Worm (Caenorhabditis elegans) whole organism, young adult: ENCODE results near the gene T01C1.4.
A peak's percentile ranks its signal among the peaks of the same experiment; 100 is the strongest.

ENCODE experiments used
- B0035.1 ChIP-seq: sonication (generic microtip); optimal IDR thresholded peaks from 2 replicates; lab custom pipeline; 2016; ENCODE audit warnings: missing genetic modification characterization, mild to moderate bottlenecking, missing compliant biosample characterization, missing genotype, missing genetic modification reagents
- B0336.3 ChIP-seq: fragments of 200-800 bp; sonication (Bioruptor generic); IDR thresholded peaks from 2 replicates; pipeline ENCODE4 v1.3.6; 2022; ENCODE audit warnings: missing genetic modification characterization, missing compliant biosample characterization
- C17E4.6 ChIP-seq: fragments of 200-800 bp; sonication (Bioruptor generic); IDR thresholded peaks from 2 replicates; pipeline ENCODE4 v1.3.6; 2022; ENCODE audit warnings: missing genetic modification reagents, missing genetic modification characterization, missing compliant biosample characterization
- F10E7.11 ChIP-seq: sonication (generic microtip); optimal IDR thresholded peaks from 2 replicates; lab custom pipeline; 2017; ENCODE audit warnings: mild to moderate bottlenecking, missing genetic modification characterization, moderate library complexity, missing compliant biosample characterization
- F23B12.7 ChIP-seq: sonication (generic microtip); optimal IDR thresholded peaks from 2 replicates; lab custom pipeline; 2017; ENCODE audit warnings: missing genetic modification characterization, mild to moderate bottlenecking, missing compliant biosample characterization, antibody characterized with exemption, moderate library complexity; ENCODE audit not compliant: insufficient read depth
- F33H1.4 ChIP-seq: fragments of 200-800 bp; sonication (Bioruptor generic); IDR thresholded peaks from 2 replicates; pipeline ENCODE4 v1.3.6; 2022; ENCODE audit warnings: missing genetic modification reagents, missing genetic modification characterization, missing compliant biosample characterization
- F39B2.1 ChIP-seq: fragments of 200-800 bp; sonication (Bioruptor generic); IDR thresholded peaks from 2 replicates; pipeline ENCODE4 v1.3.6; 2022; ENCODE audit warnings: missing genetic modification reagents, missing genetic modification characterization, missing compliant biosample characterization
- F49E8.2 ChIP-seq: sonication (generic microtip); optimal IDR thresholded peaks from 3 replicates; lab custom pipeline; 2017; ENCODE audit warnings: missing genetic modification characterization, mild to moderate bottlenecking, missing compliant biosample characterization, antibody characterized with exemption, moderate library complexity; ENCODE audit not compliant: insufficient read depth
- F52B5.7 ChIP-seq: sonication (generic microtip); optimal IDR thresholded peaks from 2 replicates; lab custom pipeline; 2016; ENCODE audit warnings: mild to moderate bottlenecking, missing genetic modification characterization, missing compliant biosample characterization
- F55B11.4 ChIP-seq: sonication (generic microtip); optimal IDR thresholded peaks from 2 replicates; lab custom pipeline; 2016; ENCODE audit warnings: missing compliant biosample characterization, missing genetic modification characterization, borderline replicate concordance; ENCODE audit not compliant: insufficient read depth
- K11D2.4 ChIP-seq: fragments of 200-800 bp; sonication (Bioruptor generic); IDR thresholded peaks from 2 replicates; pipeline ENCODE4 v1.3.6; 2022; ENCODE audit warnings: missing genetic modification reagents, missing genetic modification characterization, missing compliant biosample characterization
- Y53G8AR.9 ChIP-seq: fragments of 200-800 bp; sonication (Bioruptor generic); conservative IDR thresholded peaks from 2 replicates; pipeline ENCODE4 v1.3.6; 2022; ENCODE audit warnings: missing genetic modification reagents, missing genetic modification characterization, missing compliant biosample characterization
- akir-1 ChIP-seq: fragments of 200-800 bp; sonication (Bioruptor generic); optimal IDR thresholded peaks from 2 replicates; lab custom pipeline; 2018; ENCODE audit warnings: mild to moderate bottlenecking, missing genetic modification characterization, moderate library complexity, missing compliant biosample characterization
- ama-1 ChIP-seq, 3 experiments: fragments of 150-350 bp in 1 of 3; sonication (generic microtip) in 2 of 3; optimal IDR thresholded peaks; 2 replicates each; lab custom pipeline; 2014 to 2018; ENCODE audit warnings: missing biosample characterization in 2 of 3, missing genetic modification characterization in 2 of 3, missing genetic modification reagents in 2 of 3
- atf-7 ChIP-seq: sonication (generic microtip); optimal IDR thresholded peaks from 2 replicates; lab custom pipeline; 2017; ENCODE audit warnings: mild to moderate bottlenecking, missing genetic modification characterization, missing compliant biosample characterization
- athp-1 ChIP-seq: sonication (generic microtip); optimal IDR thresholded peaks from 2 replicates; lab custom pipeline; 2017; ENCODE audit warnings: mild to moderate bottlenecking, missing genetic modification characterization, missing compliant biosample characterization
- attf-5 ChIP-seq: fragments of 200-800 bp; sonication (Bioruptor generic); optimal IDR thresholded peaks from 2 replicates; lab custom pipeline; 2018; ENCODE audit warnings: mild to moderate bottlenecking, missing genetic modification characterization, missing compliant biosample characterization
- attf-6 ChIP-seq: fragments of 200-800 bp; sonication (Bioruptor generic); IDR thresholded peaks from 2 replicates; pipeline ENCODE4 v1.3.6; 2022; ENCODE audit warnings: missing genetic modification reagents, missing genetic modification characterization, missing compliant biosample characterization
- ccch-3 ChIP-seq: fragments of 200-800 bp; sonication (Bioruptor generic); optimal IDR thresholded peaks from 2 replicates; lab custom pipeline; 2018; ENCODE audit warnings: mild to moderate bottlenecking, missing genetic modification characterization, missing compliant biosample characterization
- cebp-2 ChIP-seq: fragments of 200-800 bp; sonication (Bioruptor generic); IDR thresholded peaks from 2 replicates; pipeline ENCODE4 v1.3.6; 2022; ENCODE audit warnings: missing genetic modification characterization, missing compliant biosample characterization
- chd-7 ChIP-seq: sonication (generic microtip); optimal IDR thresholded peaks from 2 replicates; lab custom pipeline; 2016; ENCODE audit warnings: mild to moderate bottlenecking, missing genetic modification characterization, moderate library complexity, missing compliant biosample characterization
- die-1 ChIP-seq: sonication (generic microtip); optimal IDR thresholded peaks from 2 replicates; lab custom pipeline; 2016; ENCODE audit warnings: missing genotype, mild to moderate bottlenecking, missing genetic modification characterization, missing compliant biosample characterization
- dox-1 ChIP-seq: fragments of 200-800 bp; sonication (Bioruptor generic); IDR thresholded peaks from 2 replicates; pipeline ENCODE4 v1.3.6; 2022; ENCODE audit warnings: missing genetic modification reagents, missing genetic modification characterization, missing compliant biosample characterization
- dpl-1 ChIP-seq: fragments of 150-350 bp; optimal IDR thresholded peaks from 2 replicates; lab custom pipeline; 2014; ENCODE audit warnings: missing biosample characterization, missing genetic modification reagents, missing genetic modification characterization
- egl-18 ChIP-seq: fragments of 200-800 bp; sonication (Bioruptor generic); IDR thresholded peaks from 2 replicates; pipeline ENCODE4 v1.3.6; 2022; ENCODE audit warnings: missing genetic modification reagents, missing genetic modification characterization, missing compliant biosample characterization
- egrh-3 ChIP-seq: fragments of 200-800 bp; sonication (Bioruptor generic); IDR thresholded peaks from 2 replicates; pipeline ENCODE4 v1.3.6; 2022; ENCODE audit warnings: missing genetic modification reagents, missing genetic modification characterization, missing compliant biosample characterization
- ekl-4 ChIP-seq: fragments of 200-800 bp; sonication (Bioruptor generic); IDR thresholded peaks from 2 replicates; pipeline ENCODE4 v1.3.6; 2022; ENCODE audit warnings: missing genetic modification reagents, missing genetic modification characterization, missing compliant biosample characterization
- lin-54 ChIP-seq: fragments of 200-800 bp; sonication (Bioruptor generic); optimal IDR thresholded peaks from 2 replicates; lab custom pipeline; 2018; ENCODE audit warnings: mild to moderate bottlenecking, missing genetic modification characterization, missing compliant biosample characterization
- lir-1 ChIP-seq: fragments of 200-800 bp; sonication (Bioruptor generic); conservative IDR thresholded peaks from 2 replicates; pipeline ENCODE4 v1.3.6; 2022; ENCODE audit warnings: missing genetic modification reagents, missing genetic modification characterization, missing compliant biosample characterization
- lsl-1 ChIP-seq: fragments of 200-800 bp; sonication (Bioruptor generic); optimal IDR thresholded peaks from 2 replicates; lab custom pipeline; 2018; ENCODE audit warnings: mild to moderate bottlenecking, missing genetic modification characterization, moderate library complexity, missing compliant biosample characterization
- lsy-27 ChIP-seq: sonication (generic microtip); optimal IDR thresholded peaks from 2 replicates; lab custom pipeline; 2017; ENCODE audit warnings: missing genetic modification characterization, mild to moderate bottlenecking, missing compliant biosample characterization, antibody characterized with exemption, missing genotype, borderline replicate concordance; ENCODE audit not compliant: insufficient read depth
- mes-4 ChIP-seq: sonication (generic microtip); optimal IDR thresholded peaks from 2 replicates; lab custom pipeline; 2016; ENCODE audit warnings: missing genotype, missing genetic modification characterization, missing compliant biosample characterization
- mxl-1 ChIP-seq: sonication (generic microtip); optimal IDR thresholded peaks from 2 replicates; lab custom pipeline; 2016; ENCODE audit warnings: missing genetic modification characterization, missing compliant biosample characterization
- nhr-179 ChIP-seq: sonication (generic microtip); optimal IDR thresholded peaks from 2 replicates; lab custom pipeline; 2016; ENCODE audit warnings: mild to moderate bottlenecking, missing genetic modification characterization, missing compliant biosample characterization
- nhr-27 ChIP-seq: fragments of 200-800 bp; sonication (Bioruptor generic); optimal IDR thresholded peaks from 2 replicates; lab custom pipeline; 2018; ENCODE audit warnings: mild to moderate bottlenecking, missing genetic modification characterization, moderate library complexity, missing compliant biosample characterization
- pbrm-1 ChIP-seq: fragments of 200-800 bp; sonication (Bioruptor generic); IDR thresholded peaks from 2 replicates; pipeline ENCODE4 v1.3.6; 2022; ENCODE audit warnings: missing genetic modification reagents, missing genetic modification characterization, missing compliant biosample characterization
- pha-4 ChIP-seq: fragments of 150-350 bp; sonication (generic microtip); optimal IDR thresholded peaks from 2 replicates; lab custom pipeline; 2014; ENCODE audit warnings: missing biosample characterization, missing genetic modification reagents, missing genetic modification characterization
- repo-1 ChIP-seq: sonication (generic microtip); optimal IDR thresholded peaks from 2 replicates; lab custom pipeline; 2017; ENCODE audit warnings: mild to moderate bottlenecking, missing genetic modification characterization, missing compliant biosample characterization
- sdz-38 ChIP-seq: sonication (generic microtip); optimal IDR thresholded peaks from 2 replicates; lab custom pipeline; 2016; ENCODE audit warnings: missing genotype, missing genetic modification characterization, missing compliant biosample characterization
- sea-2 ChIP-seq: fragments of 200-800 bp; sonication (Bioruptor generic); IDR thresholded peaks from 2 replicates; pipeline ENCODE4 v1.3.6; 2022; ENCODE audit warnings: missing genetic modification characterization, missing compliant biosample characterization
- snpc-1.1 ChIP-seq: sonication (generic microtip); optimal IDR thresholded peaks from 2 replicates; lab custom pipeline; 2017; ENCODE audit warnings: missing genetic modification characterization, mild to moderate bottlenecking, missing compliant biosample characterization, antibody characterized with exemption, moderate library complexity, missing genotype, missing genetic modification reagents; ENCODE audit not compliant: insufficient read depth
- snpc-1.3 ChIP-seq: sonication (generic microtip); optimal IDR thresholded peaks from 2 replicates; lab custom pipeline; 2017; ENCODE audit warnings: missing genetic modification characterization, mild to moderate bottlenecking, missing compliant biosample characterization, antibody characterized with exemption, moderate library complexity, missing genotype, missing genetic modification reagents; ENCODE audit not compliant: insufficient read depth
- tbp1 ChIP-seq: fragments of 200-800 bp; sonication (Bioruptor generic); optimal IDR thresholded peaks from 2 replicates; lab custom pipeline; 2018; ENCODE audit warnings: mild to moderate bottlenecking, missing genetic modification characterization, missing compliant biosample characterization
- unc-130 ChIP-seq: sonication (generic microtip); optimal IDR thresholded peaks from 2 replicates; lab custom pipeline; 2016; ENCODE audit warnings: missing genetic modification reagents, missing genetic modification characterization, missing compliant biosample characterization
- ztf-25 ChIP-seq: fragments of 200-800 bp; sonication (Bioruptor generic); IDR thresholded peaks from 2 replicates; pipeline ENCODE4 v1.3.6; 2022; ENCODE audit warnings: missing genetic modification reagents, missing genetic modification characterization, missing compliant biosample characterization

T01C1.4 gene

ce11 chrX:10717019-10717418 is at the start of gene T01C1.4:
T01C1.4 (minus strand) TSS chrX:10717119.
- TF ChIP-seq dpl-1 (GFP tag; lab: Kevin White, UChicago), result no peak
- TF ChIP-seq pha-4, result no peak
- no peak for TF ChIP-seq F55B11.4 (tag; lab: Kevin White, UChicago)
- no peak for TF ChIP-seq akir-1
- TF ChIP-seq attf-5 (GFP tag; lab: Kevin White, UChicago), result no peak
- TF ChIP-seq nhr-179 (tag; lab: Kevin White, UChicago), result no peak
- TF ChIP-seq F49E8.2 (tag; lab: Kevin White, UChicago), result no peak

- TF ChIP-seq sea-2 (no peak), pbrm-1 (GFP tag; lab: Robert Waterston, UW) (peak; percentile 69), mes-4 (tag; lab: Kevin White, UChicago) (no peak), atf-7 (tag; lab: Kevin White, UChicago) (peak; percentile 91), egl-18 (GFP tag; lab: Robert Waterston, UW) (no peak), ccch-3 (GFP tag; lab: Kevin White, UChicago) (no peak), tbp1 (GFP tag; lab: Kevin White, UChicago) (peak; percentile 62), lin-54 (GFP tag; lab: Kevin White, UChicago) (no peak), mxl-1 (no peak), C17E4.6 (GFP tag; lab: Robert Waterston, UW) (no peak), F55B11.4 (tag; lab: Kevin White, UChicago) (no peak), F39B2.1 (GFP tag; lab: Robert Waterston, UW) (no peak), Y53G8AR.9 (GFP tag; lab: Robert Waterston, UW) (no peak), unc-130 (GFP tag; lab: Kevin White, UChicago) (no peak), snpc-1.3 (tag; lab: Kevin White, UChicago) (peak; percentile 21), lir-1 (GFP tag; lab: Robert Waterston, UW) (0 out of 2 replicates have a peak, but pooled peaks have one; percentile 35), F23B12.7 (tag; lab: Kevin White, UChicago) (no peak), K11D2.4 (GFP tag; lab: Robert Waterston, UW) (peak; percentile 70; the same call in 1 of the 2 replicates), F10E7.11 (no peak), F33H1.4 (GFP tag; lab: Robert Waterston, UW) (no peak), lsy-27 (tag; lab: Kevin White, UChicago) (no peak), F52B5.7 (tag; lab: Kevin White, UChicago) (no peak), attf-5 (GFP tag; lab: Kevin White, UChicago) (peak; percentile 81), B0035.1 (tag; lab: Kevin White, UChicago) (no peak), lsl-1 (GFP tag; lab: Kevin White, UChicago) (no peak), F49E8.2 (tag; lab: Kevin White, UChicago) (no peak), ztf-25 (GFP tag; lab: Robert Waterston, UW) (no peak), snpc-1.1 (no peak), repo-1 (tag; lab: Kevin White, UChicago) (peak; percentile 76), chd-7 (tag; lab: Kevin White, UChicago) (peak; percentile 94), cebp-2 (GFP tag; lab: Robert Waterston, UW) (no peak), ekl-4 (GFP tag; lab: Robert Waterston, UW) (0 out of 2 replicates have a peak, but pooled peaks have one; percentile 80), sdz-38 (no peak), akir-1 (no peak), egrh-3 (GFP tag; lab: Robert Waterston, UW) (no peak; the same call in none of the 2 replicates), die-1 (peak; percentile 64), nhr-27 (tag; lab: Kevin White, UChicago) (no peak), B0336.3 (GFP tag; lab: Robert Waterston, UW) (peak; percentile 94), attf-6 (GFP tag; lab: Robert Waterston, UW) (no peak), athp-1 (tag; lab: Kevin White, UChicago) (peak; percentile 54), dox-1 (GFP tag; lab: Robert Waterston, UW) (peak; percentile 89; the same call in 1 of the 2 replicates), ama-1 (optimal IDR thresholded peaks at IDR 0.05; lab: Kevin White, UChicago) (no peak), ama-1 (GFP tag; optimal IDR thresholded peaks at IDR 0.05; lab: Kevin White, UChicago) (no peak)
Observed at ce11 chrX:10766123-10766622, 49.3 kb upstream of the T01C1.4 start.
